Worm (Caenorhabditis elegans) whole organism, L3 larva: ENCODE results near the gene srh-70.

Source experiments
- ZK546.5 ChIP-seq: sonication (generic microtip); optimal IDR thresholded peaks from 2 replicates; lab custom pipeline; 2017; ENCODE audit warnings: missing biosample characterization, missing genetic modification characterization
- aly-2 ChIP-seq: fragments of 150-350 bp; optimal IDR thresholded peaks from 2 replicates; lab custom pipeline; 2014; ENCODE audit warnings: missing biosample characterization, missing genetic modification characterization
- ama-1 ChIP-seq: fragments of 150-350 bp; optimal IDR thresholded peaks from 2 replicates; lab custom pipeline; 2018
- ceh-16 ChIP-seq: sonication (generic microtip); optimal IDR thresholded peaks from 2 replicates; lab custom pipeline; 2017; ENCODE audit warnings: missing biosample characterization, missing genetic modification characterization
- ceh-28 ChIP-seq: fragments of 150-350 bp; optimal IDR thresholded peaks from 2 replicates; lab custom pipeline; 2014; ENCODE audit warnings: missing biosample characterization, missing genetic modification reagents, missing genetic modification characterization
- ceh-82 ChIP-seq: fragments of 150-350 bp; optimal IDR thresholded peaks from 2 replicates; lab custom pipeline; 2014; ENCODE audit warnings: missing biosample characterization, missing genetic modification characterization
- ceh-9 ChIP-seq: sonication (generic microtip); optimal IDR thresholded peaks from 2 replicates; lab custom pipeline; 2018; ENCODE audit warnings: missing biosample characterization, missing genetic modification characterization
- daf-12 ChIP-seq: fragments of 150-350 bp; optimal IDR thresholded peaks from 2 replicates; lab custom pipeline; 2014; ENCODE audit warnings: missing biosample characterization, missing genetic modification reagents, missing genetic modification characterization
- egl-27 ChIP-seq: sonication (generic microtip); optimal IDR thresholded peaks from 4 replicates; lab custom pipeline; 2017; ENCODE audit warnings: missing biosample characterization, missing genetic modification reagents, missing genetic modification characterization
- egl-5 ChIP-seq: fragments of 150-350 bp; optimal IDR thresholded peaks from 2 replicates; lab custom pipeline; 2017; ENCODE audit warnings: missing biosample characterization, missing genetic modification reagents, missing genetic modification characterization, inconsistent platforms
- elt-1 ChIP-seq: fragments of 150-350 bp; optimal IDR thresholded peaks from 2 replicates; lab custom pipeline; 2014; ENCODE audit warnings: missing biosample characterization, missing genetic modification characterization
- elt-2 ChIP-seq: sonication (generic microtip); optimal IDR thresholded peaks from 2 replicates; lab custom pipeline; 2016; ENCODE audit warnings: missing genetic modification reagents, mild to moderate bottlenecking, missing genetic modification characterization, missing compliant biosample characterization
- elt-3 ChIP-seq, 3 experiments: fragments of 150-350 bp in 1 of 3; sonication (generic microtip) in 2 of 3; optimal IDR thresholded peaks; 2 replicates in 2 of 3; 4 replicates in 1 of 3; lab custom pipeline; 2014 to 2017; ENCODE audit warnings: missing biosample characterization in 3 of 3, missing genetic modification characterization in 3 of 3
- fkh-10 ChIP-seq: sonication (generic microtip); optimal IDR thresholded peaks from 2 replicates; lab custom pipeline; 2017; ENCODE audit warnings: missing biosample characterization, missing genetic modification reagents, missing genetic modification characterization
- fos-1 ChIP-seq: fragments of 150-350 bp; optimal IDR thresholded peaks from 2 replicates; lab custom pipeline; 2014; ENCODE audit warnings: missing biosample characterization, missing genetic modification characterization
- jun-1 ChIP-seq: fragments of 150-350 bp; optimal IDR thresholded peaks from 2 replicates; lab custom pipeline; 2014; ENCODE audit warnings: missing biosample characterization, missing genetic modification reagents, missing genetic modification characterization
- lin-15B ChIP-seq: fragments of 150-350 bp; optimal IDR thresholded peaks from 2 replicates; lab custom pipeline; 2014; ENCODE audit warnings: missing biosample characterization, missing genetic modification characterization
- lin-39 ChIP-seq: fragments of 150-350 bp; optimal IDR thresholded peaks from 2 replicates; lab custom pipeline; 2018; ENCODE audit warnings: missing biosample characterization, missing genetic modification reagents, missing genetic modification characterization
- lsy-12 ChIP-seq: sonication (generic microtip); optimal IDR thresholded peaks from 2 replicates; lab custom pipeline; 2016; ENCODE audit warnings: mild to moderate bottlenecking, missing genetic modification characterization, missing compliant biosample characterization
- mml-1 ChIP-seq: fragments of 150-350 bp; sonication (generic microtip); optimal IDR thresholded peaks from 3 replicates; lab custom pipeline; 2014; ENCODE audit warnings: missing biosample characterization, missing genetic modification characterization
- nhr-11 ChIP-seq: fragments of 150-350 bp; optimal IDR thresholded peaks from 2 replicates; lab custom pipeline; 2014; ENCODE audit warnings: missing biosample characterization, missing genetic modification characterization
- nhr-23 ChIP-seq: fragments of 150-350 bp; optimal IDR thresholded peaks from 2 replicates; lab custom pipeline; 2014; ENCODE audit warnings: missing biosample characterization, missing genetic modification reagents, missing genetic modification characterization
- nhr-237 ChIP-seq: fragments of 150-350 bp; optimal IDR thresholded peaks from 2 replicates; lab custom pipeline; 2014; ENCODE audit warnings: missing biosample characterization, missing genetic modification characterization
- nhr-25 ChIP-seq: sonication (generic microtip); optimal IDR thresholded peaks from 2 replicates; lab custom pipeline; 2017; ENCODE audit warnings: missing biosample characterization, missing genetic modification characterization
- nhr-43 ChIP-seq: sonication (generic microtip); optimal IDR thresholded peaks from 2 replicates; lab custom pipeline; 2016; ENCODE audit warnings: mild to moderate bottlenecking, missing genetic modification characterization, missing compliant biosample characterization; ENCODE audit not compliant: poor library complexity, severe bottlenecking
- nhr-67 ChIP-seq: fragments of 150-350 bp; optimal IDR thresholded peaks from 2 replicates; lab custom pipeline; 2014; ENCODE audit warnings: missing biosample characterization, missing genetic modification characterization
- nhr-76 ChIP-seq: fragments of 150-350 bp; sonication (generic microtip); optimal IDR thresholded peaks from 5 replicates; lab custom pipeline; 2014; ENCODE audit warnings: missing biosample characterization, missing genetic modification characterization
- pqm-1 ChIP-seq: fragments of 150-350 bp; optimal IDR thresholded peaks from 2 replicates; lab custom pipeline; 2017; ENCODE audit warnings: missing biosample characterization, missing genetic modification characterization, inconsistent platforms
- sea-2 ChIP-seq: fragments of 150-350 bp; sonication (generic microtip); optimal IDR thresholded peaks from 4 replicates; lab custom pipeline; 2014; ENCODE audit warnings: missing biosample characterization, missing genetic modification reagents, missing genetic modification characterization
- skn-1 ChIP-seq: fragments of 150-350 bp; optimal IDR thresholded peaks from 2 replicates; lab custom pipeline; 2014; ENCODE audit warnings: missing biosample characterization, missing genetic modification characterization
- snpc-4 ChIP-seq: fragments of 150-350 bp; optimal IDR thresholded peaks from 2 replicates; lab custom pipeline; 2014; ENCODE audit warnings: missing biosample characterization, missing genetic modification characterization
- tbx-2 ChIP-seq: sonication (generic microtip); optimal IDR thresholded peaks from 2 replicates; lab custom pipeline; 2016; ENCODE audit warnings: mild to moderate bottlenecking, missing genetic modification characterization, missing compliant biosample characterization
- unc-39 ChIP-seq: sonication (generic microtip); optimal IDR thresholded peaks from 4 replicates; lab custom pipeline; 2017; ENCODE audit warnings: missing biosample characterization, missing genetic modification characterization
- unc-62 ChIP-seq: fragments of 150-350 bp; sonication (generic microtip); optimal IDR thresholded peaks from 4 replicates; lab custom pipeline; 2014; ENCODE audit warnings: missing biosample characterization, missing genetic modification reagents, missing genetic modification characterization
- zag-1 ChIP-seq: fragments of 150-350 bp; optimal IDR thresholded peaks from 2 replicates; lab custom pipeline; 2014; ENCODE audit warnings: missing biosample characterization, missing genetic modification characterization
- ztf-11 ChIP-seq: fragments of 150-350 bp; optimal IDR thresholded peaks from 2 replicates; lab custom pipeline; 2014; ENCODE audit warnings: missing biosample characterization, missing genetic modification characterization
- ztf-4 ChIP-seq: fragments of 150-350 bp; optimal IDR thresholded peaks from 2 replicates; lab custom pipeline; 2014; ENCODE audit warnings: missing biosample characterization, missing genetic modification characterization

Gene srh-70

ce11 chrII:12530958-12531357 is 12.3 kb upstream of the srh-70 start, which contains the start of gene srx-120:
Gene srx-120, plus strand, starts transcription at chrII:12531258.
- TF ChIP-seq nhr-25 = no peak
- no peak for TF ChIP-seq lin-15B (tag; lab: Kevin White, UChicago)
- no peak for TF ChIP-seq snpc-4 (tag; lab: Kevin White, UChicago)
- no peak for TF ChIP-seq egl-27 (tag; lab: Kevin White, UChicago)
- no peak for TF ChIP-seq skn-1
- no peak for TF ChIP-seq elt-3 (tag; optimal IDR thresholded peaks at IDR 0.05; lab: Kevin White, UChicago)
- no peak for TF ChIP-seq fkh-10 (GFP tag; lab: Kevin White, UChicago)
- TF ChIP-seq egl-5 (tag; lab: Kevin White, UChicago) = no peak
- TF ChIP-seq nhr-43 (tag; lab: Kevin White, UChicago) = no peak
- TF ChIP-seq lsy-12 (tag; lab: Kevin White, UChicago) = no peak
- TF ChIP-seq ztf-4 (tag; lab: Kevin White, UChicago) = no peak
- TF ChIP-seq ZK546.5 (tag; lab: Kevin White, UChicago) = no peak
- no peak for TF ChIP-seq zag-1 (tag; lab: Kevin White, UChicago)
- no peak for TF ChIP-seq ceh-82 (tag; lab: Kevin White, UChicago)
- TF ChIP-seq ama-1 (lab: Kevin White, UChicago) = no peak
- TF ChIP-seq elt-1 = no peak
- no peak for TF ChIP-seq nhr-23 (tag; lab: Kevin White, UChicago)
- no peak for TF ChIP-seq ceh-16
- no peak for TF ChIP-seq nhr-237 (tag; lab: Kevin White, UChicago)

ce11 chrII:12527947-12528346 is 9.3 kb upstream of the srh-70 start, which contains the start of gene srx-119:
Gene srx-119, plus strand, starts transcription at chrII:12528247.
- TF ChIP-seq mml-1 (tag; lab: Kevin White, UChicago) (no peak), elt-3 (tag; optimal IDR thresholded peaks at IDR 0.05; lab: Kevin White, UChicago) (no peak), daf-12 (tag; lab: Kevin White, UChicago) (no peak), ama-1 (lab: Kevin White, UChicago) (no peak), pqm-1 (tag; lab: Kevin White, UChicago) (no peak), nhr-23 (tag; lab: Kevin White, UChicago) (no peak), ceh-16 (no peak), jun-1 (tag; lab: Kevin White, UChicago) (no peak), ceh-9 (tag; lab: Kevin White, UChicago) (no peak), elt-2 (tag; lab: Kevin White, UChicago) (no peak), nhr-67 (tag; lab: Kevin White, UChicago) (no peak), ceh-82 (tag; lab: Kevin White, UChicago) (no peak), tbx-2 (tag; lab: Kevin White, UChicago) (no peak), ceh-28 (no peak)

- TF ChIP-seq unc-62 (GFP tag; lab: Kevin White, UChicago) = no peak
- TF ChIP-seq snpc-4 (tag; lab: Kevin White, UChicago) = no peak
- no peak for TF ChIP-seq zag-1 (tag; lab: Kevin White, UChicago)
- TF ChIP-seq fkh-10 (GFP tag; lab: Kevin White, UChicago) = no peak
- TF ChIP-seq ceh-9 (tag; lab: Kevin White, UChicago) = no peak
- TF ChIP-seq unc-39 (tag; lab: Kevin White, UChicago) = no peak
- TF ChIP-seq pqm-1 (tag; lab: Kevin White, UChicago) = no peak
- no peak for TF ChIP-seq skn-1
- no peak for TF ChIP-seq ama-1 (lab: Kevin White, UChicago)
- no peak for TF ChIP-seq nhr-11 (tag; lab: Kevin White, UChicago)
- TF ChIP-seq daf-12 (tag; lab: Kevin White, UChicago) = no peak
- TF ChIP-seq nhr-76 = no peak
- no peak for TF ChIP-seq tbx-2 (tag; lab: Kevin White, UChicago)
- TF ChIP-seq ztf-11 (tag; lab: Kevin White, UChicago) = no peak
- no peak for TF ChIP-seq jun-1 (tag; lab: Kevin White, UChicago)
- TF ChIP-seq elt-3 (tag; optimal IDR thresholded peaks at IDR 0.05; lab: Kevin White, UChicago) = no peak
- TF ChIP-seq mml-1 (tag; lab: Kevin White, UChicago) = no peak
- TF ChIP-seq ZK546.5 (tag; lab: Kevin White, UChicago) = no peak
- TF ChIP-seq egl-27 (tag; lab: Kevin White, UChicago) = no peak
- TF ChIP-seq aly-2 (tag; lab: Kevin White, UChicago) = no peak
Measured at ce11 chrII:12525526-12525925, 6.9 kb upstream of the srh-70 start, which contains the start of gene srx-118. Gene srx-118, plus strand, starts transcription at chrII:12525826.

ce11 chrII:12519616-12520015 is 957 bp upstream of the srh-70 start, which contains the start of gene ceh-99:
Gene ceh-99, plus strand, starts transcription at chrII:12519981.
- TF ChIP-seq fos-1 (tag; lab: Kevin White, UChicago) = no peak
- no peak for TF ChIP-seq ZK546.5 (tag; lab: Kevin White, UChicago)
- no peak for TF ChIP-seq elt-1
- TF ChIP-seq nhr-67 (tag; lab: Kevin White, UChicago) = no peak
- TF ChIP-seq lin-39 (tag; lab: Kevin White, UChicago) = no peak
- TF ChIP-seq ama-1 (lab: Kevin White, UChicago) = no peak
- no peak for TF ChIP-seq fkh-10 (GFP tag; lab: Kevin White, UChicago)
- no peak for TF ChIP-seq sea-2 (GFP tag; lab: Kevin White, UChicago)
